Worm (Caenorhabditis elegans) whole organism, L4 larva: ENCODE measurements around the gene F14D2.8.

Source experiments
- R02D3.7 ChIP-seq: fragments of 150-350 bp; sonication (generic microtip); optimal IDR thresholded peaks from 3 replicates; lab custom pipeline; 2014; ENCODE audit warnings: missing biosample characterization, missing genetic modification characterization
- Y105C5A.15 ChIP-seq: fragments of 200-800 bp; sonication (Bioruptor generic); IDR thresholded peaks from 2 replicates; pipeline ENCODE4 v1.3.6; 2022; ENCODE audit warnings: missing genetic modification characterization, missing compliant biosample characterization
- ceh-20 ChIP-seq: fragments of 200-800 bp; sonication (Bioruptor generic); IDR thresholded peaks from 2 replicates; pipeline ENCODE4 v1.3.6; 2022; ENCODE audit warnings: missing genetic modification reagents, missing genetic modification characterization, missing compliant biosample characterization
- dmd-9 ChIP-seq: fragments of 200-800 bp; sonication (Bioruptor generic); IDR thresholded peaks from 2 replicates; pipeline ENCODE4 v1.3.6; 2022; ENCODE audit warnings: missing genetic modification reagents, missing genetic modification characterization, missing compliant biosample characterization
- gei-8 ChIP-seq: fragments of 200-800 bp; sonication (Bioruptor generic); optimal IDR thresholded peaks from 2 replicates; lab custom pipeline; 2018; ENCODE audit warnings: mild to moderate bottlenecking, missing genetic modification characterization, missing compliant biosample characterization
- lsy-2 ChIP-seq, 2 experiments: fragments of 150-350 bp in 1 of 2; sonication (generic microtip) in 1 of 2; optimal IDR thresholded peaks; 2 replicates each; lab custom pipeline; 2014 to 2017; ENCODE audit warnings: missing biosample characterization in 2 of 2, missing genetic modification characterization in 2 of 2
- nhr-11 ChIP-seq: fragments of 150-350 bp; optimal IDR thresholded peaks from 2 replicates; lab custom pipeline; 2014; ENCODE audit warnings: missing biosample characterization, missing genetic modification characterization
- nhr-6 ChIP-seq: fragments of 150-350 bp; optimal IDR thresholded peaks from 2 replicates; lab custom pipeline; 2014; ENCODE audit warnings: missing biosample characterization, missing genetic modification characterization
- nhr-77 ChIP-seq: fragments of 150-350 bp; optimal IDR thresholded peaks from 2 replicates; lab custom pipeline; 2014; ENCODE audit warnings: missing biosample characterization, missing genetic modification characterization
- ztf-11 ChIP-seq: fragments of 150-350 bp; optimal IDR thresholded peaks from 2 replicates; lab custom pipeline; 2014; ENCODE audit warnings: missing biosample characterization, missing genetic modification characterization

DNA sequence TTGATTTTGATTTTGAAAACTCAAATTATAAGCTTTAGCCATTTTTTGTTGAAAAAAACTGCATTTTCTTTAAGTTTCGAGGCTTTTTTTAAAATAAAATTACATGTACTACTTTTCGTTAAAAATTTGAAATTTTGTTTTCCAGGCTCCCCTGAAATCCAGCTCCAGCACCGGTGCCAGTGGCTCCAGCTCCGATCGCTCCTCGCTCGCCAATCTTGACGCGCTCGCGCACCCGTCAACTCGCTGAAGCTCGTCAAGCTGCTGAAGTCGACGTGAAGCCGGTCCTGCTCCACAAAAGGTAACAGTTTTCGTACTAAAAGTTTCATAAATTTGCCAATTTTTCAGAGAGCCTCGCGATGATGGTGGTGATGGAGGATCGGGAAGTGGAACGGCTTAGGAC is 8.9 kb downstream of the F14D2.8 start:
- TF ChIP-seq nhr-77 (tag; lab: Kevin White, UChicago): no peak
- no peak for TF ChIP-seq lsy-2 (tag; optimal IDR thresholded peaks at IDR 0.05; lab: Kevin White, UChicago)
- TF ChIP-seq dmd-9 (GFP tag; lab: Robert Waterston, UW): no peak
- no peak for TF ChIP-seq nhr-6 (tag; lab: Kevin White, UChicago)
- no peak for TF ChIP-seq ztf-11 (tag; lab: Kevin White, UChicago)
- TF ChIP-seq ceh-20 (GFP tag; lab: Robert Waterston, UW): no peak
- no peak for TF ChIP-seq Y105C5A.15 (GFP tag; lab: Robert Waterston, UW)
- no peak for TF ChIP-seq nhr-11 (tag; lab: Kevin White, UChicago)
- TF ChIP-seq R02D3.7 (tag; lab: Kevin White, UChicago): no peak
- no peak for TF ChIP-seq gei-8
